Worm (Caenorhabditis elegans) whole organism, late embryonic: Measurements from ENCODE around the gene ehs-1.

Experiments used
- elt-2 ChIP-seq: sonication (generic microtip); optimal IDR thresholded peaks from 2 replicates; lab custom pipeline; 2016; ENCODE audit warnings: missing genetic modification reagents, missing genetic modification characterization, missing compliant biosample characterization
- fkh-10 ChIP-seq: fragments of 150-350 bp; optimal IDR thresholded peaks from 2 replicates; lab custom pipeline; 2014; ENCODE audit warnings: missing biosample characterization, missing genetic modification reagents, missing genetic modification characterization
- nhr-11 ChIP-seq: fragments of 150-350 bp; optimal IDR thresholded peaks from 2 replicates; lab custom pipeline; 2014; ENCODE audit warnings: missing biosample characterization, missing genetic modification characterization
- rnt-1 ChIP-seq: sonication (generic microtip); optimal IDR thresholded peaks from 2 replicates; lab custom pipeline; 2016; ENCODE audit warnings: missing genetic modification characterization, missing compliant biosample characterization

DNA sequence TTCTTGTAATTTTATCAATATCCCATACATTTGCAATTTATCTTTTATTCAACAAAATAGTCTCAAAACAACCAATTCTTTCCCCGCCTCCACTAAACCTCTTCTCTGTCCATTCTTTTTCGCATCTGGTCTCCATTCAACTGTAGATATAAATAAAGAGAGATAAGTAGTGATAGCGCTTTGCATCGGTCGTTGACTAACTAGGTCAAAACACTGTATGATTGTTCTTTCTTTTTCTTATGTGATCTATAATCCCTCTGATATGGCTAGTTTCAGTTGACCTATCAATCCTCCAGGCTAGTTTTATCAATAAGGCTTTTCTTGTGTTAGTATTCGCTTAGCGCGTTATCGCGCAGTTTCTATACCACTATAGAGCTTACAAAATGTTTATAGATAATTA is 32.7 kb downstream of the ehs-1 start:
- TF ChIP-seq elt-2 (tag; lab: Kevin White, UChicago) (no peak), fkh-10 (GFP tag; lab: Kevin White, UChicago) (no peak), rnt-1 (tag; lab: Kevin White, UChicago) (no peak), nhr-11 (tag; lab: Kevin White, UChicago) (no peak)
